Worm (Caenorhabditis elegans) whole organism, L1 larva: ENCODE data around the gene tmed-1.

Source experiments
- efl-3 ChIP-seq: fragments of 200-800 bp; sonication (Bioruptor generic); optimal IDR thresholded peaks from 2 replicates; lab custom pipeline; 2018; ENCODE audit warnings: mild to moderate bottlenecking, missing genetic modification characterization, missing compliant biosample characterization
- mdl-1 ChIP-seq, 2 experiments: fragments of 150-350 bp; optimal IDR thresholded peaks; 2 replicates each; lab custom pipeline; 2014 to 2017; ENCODE audit warnings: missing biosample characterization in 2 of 2, missing genetic modification characterization in 2 of 2, inconsistent platforms in 1 of 2
- rnt-1 ChIP-seq: sonication (generic microtip); optimal IDR thresholded peaks from 2 replicates; lab custom pipeline; 2016; ENCODE audit warnings: mild to moderate bottlenecking, missing genetic modification characterization, moderate library complexity, missing compliant biosample characterization

ce11 chrIV:12056603-12057002 lies 21.4 kb downstream of the tmed-1 start, which contains the start of gene K08E4.2:
- TF ChIP-seq mdl-1 (tag; optimal IDR thresholded peaks at IDR 0.05; lab: Kevin White, UChicago) = no peak
- TF ChIP-seq rnt-1 (tag; lab: Kevin White, UChicago) = no peak
- no peak for TF ChIP-seq efl-3 (GFP tag; lab: Kevin White, UChicago)
